Worm (Caenorhabditis elegans): ENCODE results near the gene dnj-9.
A peak's percentile ranks its signal among the peaks of the same experiment; 100 is the strongest.

DNA sequence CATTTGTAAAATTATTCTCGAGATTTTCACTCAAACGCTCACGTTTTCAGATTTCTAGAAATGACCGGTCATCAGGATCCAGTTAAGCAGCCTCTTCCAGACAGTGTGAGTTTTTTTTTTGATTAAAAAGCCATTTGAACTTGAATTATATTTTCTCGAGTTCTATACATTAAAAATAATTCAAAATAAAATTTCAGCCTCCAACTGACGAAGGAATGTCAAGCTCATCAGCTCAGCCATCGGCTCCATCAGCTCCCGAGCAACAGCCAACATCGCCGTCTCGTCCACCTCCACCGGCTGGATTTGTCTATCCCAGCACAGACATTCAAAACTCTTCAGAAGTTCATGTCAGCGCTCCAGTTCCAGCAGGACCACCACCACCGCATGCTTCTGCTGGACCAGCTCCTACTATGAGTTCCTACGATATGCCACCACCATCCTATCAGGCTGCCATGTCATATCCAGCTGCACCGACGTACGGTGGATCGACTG is 6.1 kb downstream of the dnj-9 start, which contains the start of gene F11G11.5:
- TF ChIP-seq lsy-2 (tag; optimal IDR thresholded peaks at IDR 0.05): no peak
- no peak for TF ChIP-seq nhr-25 (tag; optimal IDR thresholded peaks at IDR 0.05)
- peak; percentile 33 for TF ChIP-seq ztf-4 (tag; optimal IDR thresholded peaks at IDR 0.05)
- no peak for TF ChIP-seq zag-1 (tag; optimal IDR thresholded peaks at IDR 0.05)
- TF ChIP-seq R02D3.7 (tag; optimal IDR thresholded peaks at IDR 0.05): no peak
